Fruit fly (Drosophila melanogaster) whole organism, pupa: ENCODE measurements around the gene BBIP1.

Experiments
- CG14655 ChIP-seq: fragments of 200-800 bp; sonication (Bioruptor generic); optimal IDR thresholded peaks from 3 replicates; lab custom pipeline; 2017; ENCODE audit warnings: mild to moderate bottlenecking, missing biosample characterization, missing genetic modification reagents, missing genetic modification characterization
- D1 ChIP-seq: fragments of 200-800 bp; sonication (Bioruptor generic); optimal IDR thresholded peaks from 2 replicates; lab custom pipeline; 2018; ENCODE audit warnings: missing biosample characterization, mild to moderate bottlenecking, missing genetic modification characterization, moderate library complexity
- Snoo ChIP-seq: fragments of 200-800 bp; sonication (Bioruptor generic); optimal IDR thresholded peaks from 3 replicates; lab custom pipeline; 2017; ENCODE audit warnings: missing biosample characterization, mild to moderate bottlenecking, missing genetic modification characterization, inconsistent platforms

DNA sequence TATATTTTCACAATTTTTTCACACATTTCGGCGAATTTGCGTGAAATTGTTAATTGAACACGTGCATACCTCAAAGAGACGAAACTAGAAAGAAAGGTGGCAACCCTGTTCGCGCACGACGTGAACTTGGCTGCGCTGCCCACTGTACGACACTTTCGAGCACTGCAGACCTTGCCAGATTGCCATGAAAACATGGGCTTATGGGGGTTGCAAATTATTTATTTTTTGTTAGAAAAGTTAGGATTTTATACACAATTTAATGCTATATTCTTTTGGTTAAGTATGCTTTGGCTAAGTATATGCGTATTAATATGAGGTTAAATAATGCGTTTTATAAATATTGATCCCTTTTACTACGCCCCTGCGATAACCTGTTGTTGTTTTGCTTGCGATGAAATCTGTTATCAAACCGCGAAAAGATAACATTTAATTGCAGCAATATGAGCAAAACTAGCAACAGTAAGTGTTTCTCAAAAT is 3.0 kb upstream of the BBIP1 start, which contains the start of the genes RpL34b and CG8132:
- TF ChIP-seq CG14655 (GFP tag; lab: Kevin White, UChicago) (no peak), D1 (no peak), Snoo (tag; lab: Kevin White, UChicago) (peak; percentile 91)
